Worm (Caenorhabditis elegans) whole organism, early embryonic: ENCODE results near the gene T10B5.3.

ENCODE experiments used
- ama-1 ChIP-seq: fragments of 150-350 bp; optimal IDR thresholded peaks from 2 replicates; lab custom pipeline; 2014
- ceh-36 ChIP-seq: sonication (generic microtip); optimal IDR thresholded peaks from 2 replicates; lab custom pipeline; 2016; ENCODE audit warnings: missing genetic modification characterization, inconsistent platforms, missing compliant biosample characterization
- hnd-1 ChIP-seq: sonication (generic microtip); optimal IDR thresholded peaks from 2 replicates; lab custom pipeline; 2016; ENCODE audit warnings: missing genetic modification characterization, missing compliant biosample characterization

DNA sequence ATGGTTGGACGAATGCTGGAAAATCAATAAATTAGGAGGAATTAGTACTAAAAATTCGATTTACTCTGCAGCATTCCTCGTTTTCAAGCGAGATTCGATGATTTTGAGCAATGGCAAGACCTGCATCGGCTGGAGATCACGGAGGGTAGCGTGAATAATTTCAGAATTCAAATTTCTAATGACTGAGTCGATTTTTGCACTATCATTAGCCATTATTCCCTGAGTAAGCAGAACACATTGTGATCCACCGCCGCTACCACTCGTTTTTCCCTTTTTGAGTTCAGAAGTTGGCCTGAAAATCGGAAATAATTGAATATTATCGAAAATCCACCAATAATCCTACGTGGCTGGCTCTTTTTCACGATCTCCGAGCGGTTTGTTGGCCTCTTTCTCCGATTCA, 1.6 kb downstream of the T10B5.3 start:
- TF ChIP-seq ceh-36 (no peak), ama-1 (lab: Kevin White, UChicago) (no peak), hnd-1 (no peak)
